Worm (Caenorhabditis elegans) whole organism, L4/young adult: Measurements from ENCODE around the gene mrps-17.

Experiments
- W03F9.2 ChIP-seq: fragments of 150-350 bp; optimal IDR thresholded peaks from 2 replicates; lab custom pipeline; 2014; ENCODE audit warnings: missing biosample characterization, missing genetic modification characterization
- dao-5 ChIP-seq: sonication (generic microtip); optimal IDR thresholded peaks from 2 replicates; lab custom pipeline; 2016; ENCODE audit warnings: missing genotype, missing genetic modification characterization, moderate library complexity, missing compliant biosample characterization
- him-1 ChIP-seq: sonication (generic microtip); optimal IDR thresholded peaks from 2 replicates; lab custom pipeline; 2016; ENCODE audit warnings: missing genotype, missing genetic modification reagents, missing genetic modification characterization, missing compliant biosample characterization

DNA sequence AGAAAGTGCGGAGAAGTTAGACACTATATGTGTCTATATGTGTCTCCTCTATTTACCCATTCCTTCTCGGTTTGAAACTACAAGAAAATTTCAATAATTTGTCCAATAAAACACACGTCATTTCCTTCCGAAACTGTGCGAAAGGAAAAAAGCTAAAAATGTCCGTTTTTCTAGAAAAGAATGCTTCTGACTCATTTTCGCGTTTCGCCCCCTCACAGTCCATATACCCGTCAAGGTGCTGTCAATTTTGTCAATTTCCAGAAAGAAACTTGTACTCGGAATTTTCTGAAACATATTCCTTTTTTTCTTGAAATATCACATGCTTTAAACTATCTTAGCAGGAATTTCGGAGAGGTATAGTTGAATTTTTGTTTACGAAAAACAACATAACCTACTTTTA lies 28.8 kb downstream of the mrps-17 start:
- TF ChIP-seq W03F9.2 (tag; lab: Kevin White, UChicago): no peak
- TF ChIP-seq him-1 (tag; lab: Kevin White, UChicago): no peak
- no peak for TF ChIP-seq dao-5 (tag; lab: Kevin White, UChicago)
